Worm (Caenorhabditis elegans): Measurements from ENCODE around the gene gpx-6.

Gene gpx-6

ce11 chrIV:8252856-8253255 is 30.9 kb downstream of the gpx-6 start (continued):
- TF ChIP-seq efl-1 (optimal IDR thresholded peaks at IDR 0.05) (peak; percentile 56), efl-1 (GFP tag; optimal IDR thresholded peaks at IDR 0.05 in 1 of 2) (peak; percentile 51 to 95), rnt-1 (tag; optimal IDR thresholded peaks at IDR 0.05) (peak; percentile 81), sptf-1 (tag; optimal IDR thresholded peaks at IDR 0.05) (no peak), jun-1 (tag; optimal IDR thresholded peaks at IDR 0.05) (no peak), nhr-47 (tag; optimal IDR thresholded peaks at IDR 0.05) (peak; percentile 79), efl-3 (GFP tag; optimal IDR thresholded peaks at IDR 0.05) (no peak), tlp-1 (tag; optimal IDR thresholded peaks at IDR 0.05) (no peak)

DNA sequence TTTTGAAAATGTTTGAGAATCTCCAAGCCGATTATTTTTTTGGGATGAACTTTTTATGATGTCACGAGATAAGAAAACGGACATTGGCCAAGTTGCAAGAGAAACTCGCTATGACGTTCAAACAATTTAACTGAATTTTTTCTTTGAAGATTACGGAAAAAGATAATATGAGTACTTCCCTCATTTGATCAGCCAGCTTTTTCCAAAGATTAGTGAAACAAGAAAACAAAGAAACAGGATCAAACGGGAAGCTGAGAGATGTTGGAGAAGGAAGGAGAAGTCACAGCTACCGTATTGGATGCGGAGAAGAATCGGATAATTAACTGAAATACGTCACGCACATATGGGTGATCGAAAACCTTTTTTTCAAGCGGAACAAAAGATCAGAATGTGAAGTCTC is 32.2 kb downstream of the gpx-6 start:
- TF ChIP-seq ztf-4 (tag; optimal IDR thresholded peaks at IDR 0.05) (no peak), xbp-1 (tag; optimal IDR thresholded peaks at IDR 0.05) (no peak), nhr-71 (tag; optimal IDR thresholded peaks at IDR 0.05) (no peak), ets-5 (GFP tag; IDR thresholded peaks at IDR 0.05) (no peak), pax-3 (tag; optimal IDR thresholded peaks at IDR 0.05) (no peak), mdl-1 (tag; optimal IDR thresholded peaks at IDR 0.05) (no peak), efl-1 (optimal IDR thresholded peaks at IDR 0.05) (no peak), efl-1 (GFP tag; optimal IDR thresholded peaks at IDR 0.05 in 1 of 2) (no peak), nhr-84 (tag; optimal IDR thresholded peaks at IDR 0.05) (no peak), ceh-82 (tag; optimal IDR thresholded peaks at IDR 0.05) (no peak), unc-30 (tag; optimal IDR thresholded peaks at IDR 0.05) (no peak)

- TF ChIP-seq ces-1 (GFP tag; optimal IDR thresholded peaks at IDR 0.05) (no peak), elt-2 (tag; optimal IDR thresholded peaks at IDR 0.05) (peak; percentile 33), nhr-77 (tag; optimal IDR thresholded peaks at IDR 0.05) (no peak)
These were observed 33.2 kb downstream of the gpx-6 start for ce11 chrIV:8255221-8255620.

ce11 chrIV:8259904-8260303 is 37.9 kb downstream of the gpx-6 start, which contains the start of gene K07H8.7:
Gene K07H8.7, minus strand, starts transcription at chrIV:8260004.
- no peak for TF ChIP-seq hpl-2 (GFP tag; optimal IDR thresholded peaks at IDR 0.05)
- no peak for TF ChIP-seq fkh-4 (tag; optimal IDR thresholded peaks at IDR 0.05; ENCODE audit: borderline replicate concordance)
- no peak for TF ChIP-seq nhr-84 (tag; optimal IDR thresholded peaks at IDR 0.05)
- TF ChIP-seq mef-2 (tag; optimal IDR thresholded peaks at IDR 0.05), result no peak
- no peak for TF ChIP-seq elt-2 (tag; optimal IDR thresholded peaks at IDR 0.05)
- no peak for TF ChIP-seq irx-1 (tag; optimal IDR thresholded peaks at IDR 0.05)
- no peak for TF ChIP-seq sox-4 (tag; optimal IDR thresholded peaks at IDR 0.05)
- TF ChIP-seq fos-1 (tag; optimal IDR thresholded peaks at IDR 0.05), result no peak
- no peak for TF ChIP-seq blmp-1 (tag; optimal IDR thresholded peaks at IDR 0.05)
- no peak for TF ChIP-seq Y116A8C.19 (tag; optimal IDR thresholded peaks at IDR 0.05; ENCODE audit: borderline replicate concordance)
- no peak for TF ChIP-seq nhr-71 (tag; optimal IDR thresholded peaks at IDR 0.05)
- no peak for TF ChIP-seq nhr-90 (tag; optimal IDR thresholded peaks at IDR 0.05; ENCODE audit: poor library complexity)
- TF ChIP-seq tlp-1 (tag; optimal IDR thresholded peaks at IDR 0.05), result no peak
- TF ChIP-seq ceh-82 (tag; optimal IDR thresholded peaks at IDR 0.05), result no peak
- TF ChIP-seq ceh-63 (GFP tag; optimal IDR thresholded peaks at IDR 0.05), result no peak
- TF ChIP-seq zip-4 (GFP tag; optimal IDR thresholded peaks at IDR 0.05), result no peak
- TF ChIP-seq fkh-10 (GFP tag; optimal IDR thresholded peaks at IDR 0.05), result no peak

DNA sequence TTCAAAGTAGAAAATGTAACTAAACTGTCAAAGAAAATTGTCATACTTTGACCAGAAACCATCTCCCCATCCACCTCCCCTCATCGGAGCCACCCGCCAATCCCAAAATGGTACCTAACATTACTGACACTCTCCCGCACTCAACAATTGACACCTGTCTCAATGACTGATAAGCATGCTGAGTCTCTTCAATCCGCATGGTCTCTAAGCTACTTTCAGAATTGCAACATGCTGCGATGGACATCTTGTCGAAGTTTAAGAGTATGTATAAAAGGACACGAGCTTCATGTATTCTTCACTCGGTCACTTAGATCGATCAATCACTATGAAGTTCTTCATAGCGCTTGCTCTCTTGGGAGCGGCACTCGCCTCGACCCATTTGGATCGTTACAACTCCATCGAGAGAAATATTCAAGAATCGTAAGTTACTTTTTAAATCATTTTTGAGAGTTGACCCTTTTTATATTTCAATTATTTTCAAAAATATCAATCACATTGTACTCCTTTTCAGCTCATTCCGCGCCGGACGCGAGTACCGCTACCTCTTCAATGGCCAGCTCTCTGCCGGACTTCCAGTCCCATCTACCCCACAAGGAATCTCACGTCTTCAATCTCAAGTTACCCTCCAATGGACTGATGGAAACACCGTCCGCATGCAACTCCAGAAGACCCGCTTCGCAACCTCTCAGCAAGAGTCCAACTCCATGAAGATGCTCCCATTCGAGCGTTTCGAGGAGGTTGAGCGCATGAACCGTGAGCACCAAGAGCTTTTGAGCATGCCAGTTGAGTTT is 39.0 kb downstream of the gpx-6 start, which contains the start of gene vit-6:
Gene vit-6 (plus strand): TSS at position 310 of the 791 bp plus-strand sequence.
- TF ChIP-seq pqm-1 (tag; optimal IDR thresholded peaks at IDR 0.05), result no peak
